Fruit fly (Drosophila melanogaster): ENCODE data around the gene BobA.

The BobA gene

DNA sequence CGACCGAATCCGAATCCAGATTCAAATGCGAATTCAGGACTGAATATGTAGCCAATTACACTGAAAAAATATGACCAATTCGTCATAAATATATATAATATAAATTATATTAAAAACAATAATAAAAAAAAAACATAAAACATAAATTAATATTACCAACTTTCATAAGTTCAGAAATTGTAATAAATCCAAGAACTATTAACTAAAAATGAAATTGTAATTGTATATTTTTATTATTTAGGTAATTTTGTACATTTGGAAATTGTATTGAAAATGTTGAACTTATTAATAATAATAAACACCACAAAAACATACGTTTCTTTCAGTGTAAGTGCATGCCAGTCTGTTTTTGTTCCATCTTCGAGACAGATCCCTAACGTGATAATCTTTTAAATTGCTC lies 15.1 kb upstream of the BobA start (continued):
- TF ChIP-seq CG7963 (GFP tag; IDR thresholded peaks at IDR 0.05; ENCODE audit: partially characterized antibody) (no peak), gem (tag; optimal IDR thresholded peaks at IDR 0.05) (peak; percentile 79), CG13775 (GFP tag; optimal IDR thresholded peaks at IDR 0.05) (no peak), crp (GFP tag; optimal IDR thresholded peaks at IDR 0.05) (no peak), CG14860 (GFP tag; IDR thresholded peaks at IDR 0.05; ENCODE audit: partially characterized antibody) (no peak), CG4282 (GFP tag; optimal IDR thresholded peaks at IDR 0.05) (no peak), CTCF (GFP tag; optimal IDR thresholded peaks at IDR 0.05) (no peak), CG2889 (GFP tag; IDR thresholded peaks at IDR 0.05) (no peak), fru (optimal IDR thresholded peaks at IDR 0.05) (no peak), E2f1 (GFP tag; IDR thresholded peaks at IDR 0.05) (no peak), tx (GFP tag; optimal IDR thresholded peaks at IDR 0.05) (no peak), hb (GFP tag; IDR thresholded peaks at IDR 0.05; ENCODE audit: partially characterized antibody) (no peak), Xrp1 (GFP tag; IDR thresholded peaks at IDR 0.05) (peak; percentile 59), dati (GFP tag; IDR thresholded peaks at IDR 0.05) (no peak), CG16813 (GFP tag; IDR thresholded peaks at IDR 0.05; ENCODE audit: partially characterized antibody) (no peak), CG17802 (tag; optimal IDR thresholded peaks at IDR 0.05) (no peak), CG18476 (GFP tag; optimal IDR thresholded peaks at IDR 0.05) (no peak), CG3847 (GFP tag; IDR thresholded peaks at IDR 0.05) (no peak), wdn (GFP tag; IDR thresholded peaks at IDR 0.05) (no peak), CG13894 (tag; optimal IDR thresholded peaks at IDR 0.05) (no peak), CG10543 (GFP tag; optimal IDR thresholded peaks at IDR 0.05) (no peak), CG4424 (GFP tag; optimal IDR thresholded peaks at IDR 0.05) (peak; percentile 41), CG4360 (GFP tag; IDR thresholded peaks at IDR 0.05) (no peak), Gug (GFP tag; IDR thresholded peaks at IDR 0.05) (no peak), CG16815 (GFP tag; optimal IDR thresholded peaks at IDR 0.05) (peak; percentile 16), CG6791 (GFP tag; IDR thresholded peaks at IDR 0.05; ENCODE audit: partially characterized antibody) (no peak), grau (tag; optimal IDR thresholded peaks at IDR 0.05) (peak; percentile 12), nom (GFP tag; optimal IDR thresholded peaks at IDR 0.05) (no peak), tll (GFP tag; optimal IDR thresholded peaks at IDR 0.05) (no peak), CG12659 (GFP tag; optimal IDR thresholded peaks at IDR 0.05) (no peak), CG10267 (tag; optimal IDR thresholded peaks at IDR 0.05) (peak; percentile 70), Xbp1 (GFP tag; optimal IDR thresholded peaks at IDR 0.05) (no peak), usp (GFP tag; optimal IDR thresholded peaks at IDR 0.05) (no peak), CG17385 (GFP tag; optimal IDR thresholded peaks at IDR 0.05) (no peak), Deaf1 (tag; optimal IDR thresholded peaks at IDR 0.05) (no peak), ro (GFP tag; IDR thresholded peaks at IDR 0.05) (no peak), CG18262 (tag; optimal IDR thresholded peaks at IDR 0.05) (peak; percentile 87), CG16779 (GFP tag; IDR thresholded peaks at IDR 0.05) (no peak), CG33213 (GFP tag; optimal IDR thresholded peaks at IDR 0.05) (no peak), ato (GFP tag; IDR thresholded peaks at IDR 0.05; ENCODE audit: partially characterized antibody) (no peak), CG8765 (GFP tag; IDR thresholded peaks at IDR 0.05) (no peak), CG17568 (GFP tag; optimal IDR thresholded peaks at IDR 0.05) (no peak), so (GFP tag; IDR thresholded peaks at IDR 0.05) (no peak), ham (GFP tag; IDR thresholded peaks at IDR 0.05) (no peak), Awh (GFP tag; IDR thresholded peaks at IDR 0.05) (no peak), CG17612 (GFP tag; IDR thresholded peaks at IDR 0.05) (no peak), CG9437 (GFP tag; optimal IDR thresholded peaks at IDR 0.05) (no peak), jing (GFP tag; optimal IDR thresholded peaks at IDR 0.05) (no peak), jigr1 (GFP tag; IDR thresholded peaks at IDR 0.05) (no peak), Neu2 (GFP tag; optimal IDR thresholded peaks at IDR 0.05; ENCODE audit: borderline replicate concordance) (no peak), crol (GFP tag; IDR thresholded peaks at IDR 0.05) (no peak), CG5953 (GFP tag; IDR thresholded peaks at IDR 0.05) (no peak)
